Fruit fly (Drosophila melanogaster) whole organism, prepupa: ENCODE results near the gene CG1273.
A peak's percentile ranks its signal among the peaks of the same experiment; 100 is the strongest.

Experiments used
- Blimp-1 ChIP-seq: fragments of 200-800 bp; sonication (Bioruptor generic); optimal IDR thresholded peaks from 3 replicates; lab custom pipeline; 2017; ENCODE audit warnings: missing biosample characterization, missing genetic modification characterization, mild to moderate bottlenecking, moderate library complexity, missing genetic modification reagents
- CG10669 ChIP-seq: fragments of 200-800 bp; sonication (Bioruptor generic); optimal IDR thresholded peaks from 3 replicates; lab custom pipeline; 2018; ENCODE audit warnings: missing biosample characterization, mild to moderate bottlenecking, missing genetic modification characterization, moderate library complexity
- CG11294 ChIP-seq: fragments of 200-800 bp; sonication (Bioruptor generic); IDR thresholded peaks from 2 replicates; pipeline ENCODE4 v1.3.6; 2022; ENCODE audit warnings: missing biosample characterization, missing genetic modification characterization
- CG11762 ChIP-seq: fragments of 200-800 bp; sonication (Bioruptor generic); optimal IDR thresholded peaks from 3 replicates; lab custom pipeline; 2016; ENCODE audit warnings: missing biosample characterization, missing genetic modification characterization; ENCODE audit not compliant: insufficient read depth
- CG11902 ChIP-seq: fragments of 200-800 bp; sonication (Bioruptor generic); optimal IDR thresholded peaks from 3 replicates; lab custom pipeline; 2016; ENCODE audit warnings: missing biosample characterization, missing genetic modification characterization
- CG15336 ChIP-seq: fragments of 200-800 bp; sonication (Bioruptor generic); IDR thresholded peaks from 2 replicates; pipeline ENCODE4 v1.3.6; 2022; ENCODE audit warnings: missing biosample characterization, missing genetic modification characterization
- CG1621 ChIP-seq: fragments of 200-800 bp; sonication (Bioruptor generic); optimal IDR thresholded peaks from 3 replicates; lab custom pipeline; 2018; ENCODE audit warnings: missing biosample characterization, mild to moderate bottlenecking, missing genetic modification characterization
- CG16779 ChIP-seq: fragments of 200-800 bp; sonication (Bioruptor generic); optimal IDR thresholded peaks from 3 replicates; lab custom pipeline; 2017; ENCODE audit warnings: missing biosample characterization, mild to moderate bottlenecking, missing genetic modification characterization
- CG3032 ChIP-seq: fragments of 200-800 bp; optimal IDR thresholded peaks from 2 replicates; lab custom pipeline; 2019; ENCODE audit warnings: missing biosample characterization, mild to moderate bottlenecking, missing genetic modification characterization, moderate library complexity
- CG31627 ChIP-seq: fragments of 200-800 bp; sonication (Bioruptor generic); optimal IDR thresholded peaks from 3 replicates; lab custom pipeline; 2016; ENCODE audit warnings: missing biosample characterization, missing genetic modification characterization
- CG32006 ChIP-seq: fragments of 200-800 bp; sonication (Bioruptor generic); optimal IDR thresholded peaks from 3 replicates; lab custom pipeline; 2017; ENCODE audit warnings: missing biosample characterization, mild to moderate bottlenecking, missing genetic modification characterization
- CG3919 ChIP-seq: fragments of 200-800 bp; sonication (Bioruptor generic); optimal IDR thresholded peaks from 3 replicates; lab custom pipeline; 2016; ENCODE audit warnings: missing biosample characterization, missing genetic modification characterization
- CG4318 ChIP-seq: fragments of 200-800 bp; sonication (Bioruptor generic); optimal IDR thresholded peaks from 3 replicates; lab custom pipeline; 2017; ENCODE audit warnings: missing biosample characterization, mild to moderate bottlenecking, missing genetic modification characterization
- CG6163 ChIP-seq: fragments of 200-800 bp; sonication (Bioruptor generic); IDR thresholded peaks from 3 replicates; pipeline ENCODE4 v1.3.6; 2022; ENCODE audit warnings: missing biosample characterization, missing genetic modification characterization
- CG6276 ChIP-seq: fragments of 200-800 bp; sonication (Bioruptor generic); optimal IDR thresholded peaks from 2 replicates; lab custom pipeline; 2017; ENCODE audit warnings: missing biosample characterization, mild to moderate bottlenecking, missing genetic modification characterization
- CG6792 ChIP-seq: fragments of 200-800 bp; sonication (Bioruptor generic); optimal IDR thresholded peaks from 3 replicates; lab custom pipeline; 2016; ENCODE audit warnings: missing biosample characterization, missing genetic modification characterization
- CG6808 ChIP-seq: fragments of 200-800 bp; sonication (Bioruptor generic); optimal IDR thresholded peaks from 3 replicates; lab custom pipeline; 2017; ENCODE audit warnings: missing biosample characterization, missing genetic modification characterization, mild to moderate bottlenecking, moderate library complexity, missing genetic modification reagents
- CG6854 ChIP-seq: fragments of 200-800 bp; sonication (Bioruptor generic); optimal IDR thresholded peaks from 2 replicates; lab custom pipeline; 2017; ENCODE audit warnings: missing biosample characterization, mild to moderate bottlenecking, missing genetic modification characterization
- CG8119 ChIP-seq: fragments of 200-800 bp; sonication (Bioruptor generic); IDR thresholded peaks from 3 replicates; pipeline ENCODE4 v1.3.6; 2022; ENCODE audit warnings: missing biosample characterization, missing genetic modification characterization
- CG8319 ChIP-seq: fragments of 200-800 bp; sonication (Bioruptor generic); optimal IDR thresholded peaks from 3 replicates; lab custom pipeline; 2016; ENCODE audit warnings: missing biosample characterization, missing genetic modification characterization
- CG9139 ChIP-seq: fragments of 200-800 bp; sonication (Bioruptor generic); optimal IDR thresholded peaks from 3 replicates; lab custom pipeline; 2017; ENCODE audit warnings: missing biosample characterization, mild to moderate bottlenecking, missing genetic modification characterization
- Eip75B ChIP-seq: fragments of 200-800 bp; sonication (Bioruptor generic); optimal IDR thresholded peaks from 3 replicates; lab custom pipeline; 2016; ENCODE audit warnings: missing biosample characterization, missing genetic modification characterization
- Eip93F ChIP-seq: fragments of 200-800 bp; sonication (Bioruptor generic); optimal IDR thresholded peaks from 2 replicates; lab custom pipeline; 2016; ENCODE audit warnings: missing biosample characterization, mild to moderate bottlenecking, missing genetic modification characterization
- Ets21C ChIP-seq: fragments of 200-800 bp; sonication (Bioruptor generic); optimal IDR thresholded peaks from 3 replicates; lab custom pipeline; 2016; ENCODE audit warnings: missing biosample characterization, missing genetic modification characterization
- Ets96B ChIP-seq: fragments of 200-800 bp; optimal IDR thresholded peaks from 2 replicates; lab custom pipeline; 2019; ENCODE audit warnings: missing biosample characterization, mild to moderate bottlenecking, missing genetic modification characterization, moderate library complexity
- Gug ChIP-seq: fragments of 200-800 bp; sonication (Bioruptor generic); IDR thresholded peaks from 2 replicates; pipeline ENCODE4 v1.3.6; 2022; ENCODE audit warnings: missing biosample characterization, missing genetic modification characterization
- Hr38 ChIP-seq: sonication (Bioruptor generic); optimal IDR thresholded peaks from 2 replicates; lab custom pipeline; 2016; ENCODE audit warnings: missing biosample characterization, missing genetic modification characterization
- Hr39 ChIP-seq: fragments of 200-800 bp; sonication (Bioruptor generic); optimal IDR thresholded peaks from 2 replicates; lab custom pipeline; 2016; ENCODE audit warnings: missing biosample characterization, missing genetic modification characterization
- Hr4 ChIP-seq: fragments of 200-800 bp; sonication (Bioruptor generic); optimal IDR thresholded peaks from 3 replicates; lab custom pipeline; 2016; ENCODE audit warnings: missing biosample characterization, missing genetic modification characterization
- Lpt ChIP-seq: fragments of 200-800 bp; sonication (Bioruptor generic); optimal IDR thresholded peaks from 3 replicates; lab custom pipeline; 2016; ENCODE audit warnings: missing biosample characterization, missing genetic modification characterization
- Met ChIP-seq: fragments of 200-800 bp; sonication (Bioruptor generic); optimal IDR thresholded peaks from 3 replicates; lab custom pipeline; 2016; ENCODE audit warnings: missing biosample characterization, missing genetic modification characterization
- OdsH ChIP-seq: fragments of 200-800 bp; sonication (Bioruptor generic); optimal IDR thresholded peaks from 3 replicates; lab custom pipeline; 2016; ENCODE audit warnings: missing biosample characterization, missing genetic modification characterization
- Smox ChIP-seq: fragments of 200-800 bp; sonication (Bioruptor generic); optimal IDR thresholded peaks from 3 replicates; lab custom pipeline; 2016; ENCODE audit warnings: missing biosample characterization, missing genetic modification characterization
- Sox102F ChIP-seq: fragments of 200-800 bp; sonication (Bioruptor generic); optimal IDR thresholded peaks from 2 replicates; lab custom pipeline; 2016; ENCODE audit warnings: missing biosample characterization, mild to moderate bottlenecking, missing genetic modification characterization
- Sox14 ChIP-seq: fragments of 200-800 bp; sonication (Bioruptor generic); optimal IDR thresholded peaks from 3 replicates; lab custom pipeline; 2016; ENCODE audit warnings: missing biosample characterization, missing genetic modification characterization
- Sox15 ChIP-seq: fragments of 200-800 bp; sonication (Bioruptor generic); optimal IDR thresholded peaks from 3 replicates; lab custom pipeline; 2016; ENCODE audit warnings: missing biosample characterization, missing genetic modification characterization
- achi ChIP-seq: fragments of 200-800 bp; sonication (Bioruptor generic); optimal IDR thresholded peaks from 3 replicates; lab custom pipeline; 2016; ENCODE audit warnings: missing biosample characterization, missing genetic modification characterization
- acj6 ChIP-seq: fragments of 200-800 bp; sonication (Bioruptor generic); optimal IDR thresholded peaks from 3 replicates; lab custom pipeline; 2016; ENCODE audit warnings: missing biosample characterization, missing genetic modification characterization
- cyc ChIP-seq: fragments of 200-800 bp; sonication (Bioruptor generic); optimal IDR thresholded peaks from 3 replicates; lab custom pipeline; 2016; ENCODE audit warnings: missing biosample characterization, missing genetic modification characterization
- dsx ChIP-seq: fragments of 200-800 bp; optimal IDR thresholded peaks from 3 replicates; lab custom pipeline; 2019; ENCODE audit warnings: missing biosample characterization, mild to moderate bottlenecking, missing genetic modification characterization, moderate library complexity; ENCODE audit not compliant: poor library complexity, severe bottlenecking
- eg ChIP-seq: fragments of 200-800 bp; sonication (Bioruptor generic); IDR thresholded peaks from 3 replicates; pipeline ENCODE4 v1.3.6; 2022; ENCODE audit warnings: missing biosample characterization, missing genetic modification characterization
- esn ChIP-seq: fragments of 200-800 bp; sonication (Bioruptor generic); optimal IDR thresholded peaks from 2 replicates; lab custom pipeline; 2016; ENCODE audit warnings: missing biosample characterization, mild to moderate bottlenecking, missing genetic modification characterization, moderate library complexity
- fd59A ChIP-seq: fragments of 200-800 bp; sonication (Bioruptor generic); optimal IDR thresholded peaks from 2 replicates; lab custom pipeline; 2017; ENCODE audit warnings: missing biosample characterization, mild to moderate bottlenecking, missing genetic modification characterization, missing genetic modification reagents
- fd85E ChIP-seq: fragments of 200-800 bp; sonication (Bioruptor generic); optimal IDR thresholded peaks from 3 replicates; lab custom pipeline; 2016; ENCODE audit warnings: missing biosample characterization, missing genetic modification characterization
- lz ChIP-seq: fragments of 200-800 bp; sonication (Bioruptor generic); optimal IDR thresholded peaks from 3 replicates; lab custom pipeline; 2016; ENCODE audit warnings: missing biosample characterization, missing genetic modification characterization
- net ChIP-seq: fragments of 200-800 bp; sonication (Bioruptor generic); optimal IDR thresholded peaks from 3 replicates; lab custom pipeline; 2016; ENCODE audit warnings: missing biosample characterization, missing genetic modification characterization
- pdm3 ChIP-seq: fragments of 200-800 bp; sonication (Bioruptor generic); optimal IDR thresholded peaks from 3 replicates; lab custom pipeline; 2016; ENCODE audit warnings: missing biosample characterization, missing genetic modification characterization
- salr ChIP-seq, 2 experiments: fragments of 200-800 bp; sonication (Bioruptor generic); optimal IDR thresholded peaks; 3 replicates each; lab custom pipeline; 2016 to 2018; ENCODE audit warnings: missing biosample characterization in 2 of 2, missing genetic modification characterization in 2 of 2, mild to moderate bottlenecking in 1 of 2
- ss ChIP-seq, 2 experiments: fragments of 200-800 bp; sonication (Bioruptor generic); optimal IDR thresholded peaks; 2 replicates in 1 of 2; 3 replicates in 1 of 2; lab custom pipeline; 2017 to 2018; ENCODE audit warnings: mild to moderate bottlenecking in 2 of 2, missing biosample characterization in 2 of 2, missing genetic modification characterization in 2 of 2, moderate library complexity in 1 of 2
- svp ChIP-seq: fragments of 200-800 bp; sonication (Bioruptor generic); peaks from one replicate; lab custom pipeline; 2016; ENCODE audit warnings: missing biosample characterization, missing genetic modification characterization
- topi ChIP-seq: fragments of 200-800 bp; sonication (Bioruptor generic); optimal IDR thresholded peaks from 3 replicates; lab custom pipeline; 2016; ENCODE audit warnings: missing biosample characterization, missing genetic modification characterization
- vri ChIP-seq: fragments of 200-800 bp; sonication (Bioruptor generic); optimal IDR thresholded peaks from 3 replicates; lab custom pipeline; 2016; ENCODE audit warnings: missing biosample characterization, mild to moderate bottlenecking, missing genetic modification characterization

CG1273 gene

DNA sequence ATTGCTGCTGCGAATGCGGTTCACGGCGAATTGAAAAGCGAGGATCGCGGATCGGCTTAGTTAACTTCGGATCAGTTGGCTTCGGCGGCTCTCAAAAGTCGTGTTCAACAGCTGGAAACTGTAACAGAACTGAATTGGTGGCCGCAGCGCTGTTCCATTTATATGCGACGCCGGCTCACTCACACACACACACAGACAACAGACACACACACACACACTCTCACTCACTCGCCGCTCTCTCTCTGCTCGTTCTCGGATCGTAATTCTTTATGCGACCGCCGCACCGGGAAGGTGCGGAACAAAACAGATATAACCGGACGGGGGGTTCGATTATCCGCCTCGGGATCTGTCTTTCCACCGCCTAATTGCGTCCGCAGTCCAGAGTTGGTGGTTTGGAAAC, 36.4 kb upstream of the CG1273 start, which contains the start of gene CG46460:
CG46460 (minus strand) TSS at position 139 of the 400 bp plus-strand sequence.
- TF ChIP-seq Smox (GFP tag; lab: Kevin White, UChicago) (peak; percentile 8), CG11762 (GFP tag; lab: Kevin White, UChicago) (no peak), CG8319 (GFP tag; lab: Kevin White, UChicago) (no peak), CG3919 (GFP tag; lab: Kevin White, UChicago) (no peak), Ets96B (tag; lab: Kevin White, UChicago) (peak; percentile 25), salr (GFP tag; optimal IDR thresholded peaks at IDR 0.05; lab: Kevin White, UChicago) (no peak), Sox102F (GFP tag; lab: Kevin White, UChicago) (peak; percentile 26), CG10669 (peak; percentile 26), fd85E (GFP tag; lab: Kevin White, UChicago) (no peak), CG6808 (GFP tag; lab: Kevin White, UChicago) (no peak), CG4318 (GFP tag; lab: Kevin White, UChicago) (no peak), Blimp-1 (GFP tag; lab: Kevin White, UChicago) (peak; percentile 17), CG9139 (GFP tag; lab: Kevin White, UChicago) (peak; percentile 11), CG6854 (no peak), eg (GFP tag; lab: Robert Waterston, UW) (peak; percentile 45; the same call in 1 of the 3 replicates), cyc (GFP tag; lab: Kevin White, UChicago) (peak; percentile 25), Hr38 (GFP tag; lab: Kevin White, UChicago) (no peak), CG6163 (0 out of 3 replicates have a peak, but pooled peaks have one; percentile 16), Hr39 (GFP tag; lab: Kevin White, UChicago) (no peak), fd59A (no peak), dsx (GFP tag; lab: Kevin White, UChicago) (no peak), CG15336 (GFP tag; lab: Robert Waterston, UW) (no peak), net (GFP tag; lab: Kevin White, UChicago) (no peak), Lpt (GFP tag; lab: Kevin White, UChicago) (no peak), lz (peak; percentile 49), Sox14 (GFP tag; lab: Kevin White, UChicago) (no peak), CG3032 (tag; lab: Kevin White, UChicago) (peak; percentile 4), CG6276 (GFP tag; lab: Kevin White, UChicago) (no peak), Eip93F (GFP tag; lab: Kevin White, UChicago) (no peak), esn (GFP tag; lab: Kevin White, UChicago) (peak; percentile 20), Sox15 (GFP tag; lab: Kevin White, UChicago) (no peak), Ets21C (GFP tag; lab: Kevin White, UChicago) (peak; percentile 26), CG32006 (GFP tag; lab: Kevin White, UChicago) (no peak), CG1621 (tag; lab: Kevin White, UChicago) (peak; percentile 94), acj6 (GFP tag; lab: Kevin White, UChicago) (peak; percentile 5), topi (peak; percentile 11), pdm3 (GFP tag; lab: Kevin White, UChicago) (no peak), vri (no peak), ss (GFP tag; optimal IDR thresholded peaks at IDR 0.05; lab: Kevin White, UChicago) (peak in 1 of 2 experiments; percentile 7), CG31627 (GFP tag; lab: Kevin White, UChicago) (peak; percentile 39), Eip75B (GFP tag; lab: Kevin White, UChicago) (peak; percentile 31), CG6792 (GFP tag; lab: Kevin White, UChicago) (no peak), CG16779 (tag; lab: Kevin White, UChicago) (peak; percentile 1), achi (GFP tag; lab: Kevin White, UChicago) (no peak), Hr4 (GFP tag; lab: Kevin White, UChicago) (no peak), svp (peak; percentile 83), OdsH (GFP tag; lab: Kevin White, UChicago) (no peak), CG11902 (GFP tag; lab: Kevin White, UChicago) (no peak), Gug (GFP tag; lab: Robert Waterston, UW) (0 out of 2 replicates have a peak, but pooled peaks have one; percentile 9), CG8119 (GFP tag; lab: Robert Waterston, UW) (no peak), Met (peak; percentile 36), CG11294 (GFP tag; lab: Robert Waterston, UW) (no peak)
- TF ChIP-seq, all 60 proteins: peak for 23
